Fruit fly (Drosophila melanogaster) whole organism, embryonic: ENCODE measurements around the gene dpp.

ENCODE experiments used
- Asciz ChIP-seq: fragments of 200-800 bp; sonication (Bioruptor generic); optimal IDR thresholded peaks from 2 replicates; lab custom pipeline; 2017; ENCODE audit warnings: missing biosample characterization, mild to moderate bottlenecking, missing genetic modification characterization, missing genetic modification reagents
- CG10462 ChIP-seq: fragments of 200-800 bp; sonication (Bioruptor generic); optimal IDR thresholded peaks from 2 replicates; lab custom pipeline; 2016; ENCODE audit warnings: missing biosample characterization, missing genetic modification characterization
- CG11456 ChIP-seq: fragments of 200-800 bp; sonication (Bioruptor generic); IDR thresholded peaks from 3 replicates; pipeline ENCODE4 v1.3.6; 2022; ENCODE audit warnings: missing biosample characterization, missing genetic modification characterization
- CG12071 ChIP-seq: fragments of 200-800 bp; sonication (Bioruptor generic); optimal IDR thresholded peaks from 3 replicates; lab custom pipeline; 2018; ENCODE audit warnings: missing biosample characterization, mild to moderate bottlenecking, missing genetic modification characterization
- CG14441 ChIP-seq: fragments of 200-800 bp; sonication (Bioruptor generic); IDR thresholded peaks from 2 replicates; pipeline ENCODE4 v1.3.6; 2022; ENCODE audit warnings: missing biosample characterization, missing genetic modification characterization
- CG15696 ChIP-seq: fragments of 200-800 bp; sonication (Bioruptor generic); optimal IDR thresholded peaks from 2 replicates; lab custom pipeline; 2019; ENCODE audit warnings: missing biosample characterization, mild to moderate bottlenecking, missing genetic modification characterization, moderate library complexity
- CG1832 ChIP-seq: fragments of 200-800 bp; sonication (Bioruptor generic); optimal IDR thresholded peaks from 2 replicates; lab custom pipeline; 2017; ENCODE audit warnings: missing biosample characterization, mild to moderate bottlenecking, missing genetic modification characterization, inconsistent platforms
- CG18599 ChIP-seq: fragments of 200-800 bp; sonication (Bioruptor generic); optimal IDR thresholded peaks from 3 replicates; lab custom pipeline; 2017; ENCODE audit warnings: missing biosample characterization, missing genetic modification characterization, mild to moderate bottlenecking, moderate library complexity, missing genetic modification reagents
- CG2116 ChIP-seq: fragments of 200-800 bp; sonication (Bioruptor generic); optimal IDR thresholded peaks from 3 replicates; lab custom pipeline; 2018; ENCODE audit warnings: missing biosample characterization, mild to moderate bottlenecking, missing genetic modification characterization
- CG31388 ChIP-seq: fragments of 200-800 bp; sonication (Bioruptor generic); optimal IDR thresholded peaks from 2 replicates; lab custom pipeline; 2016; ENCODE audit warnings: missing biosample characterization, missing genetic modification characterization
- CG31441 ChIP-seq: fragments of 200-800 bp; sonication (Bioruptor generic); IDR thresholded peaks from 2 replicates; pipeline ENCODE4 v1.3.6; 2022; ENCODE audit warnings: missing biosample characterization, missing genetic modification characterization
- CG3163 ChIP-seq: fragments of 200-800 bp; sonication (Bioruptor generic); optimal IDR thresholded peaks from 3 replicates; lab custom pipeline; 2016; ENCODE audit warnings: missing biosample characterization, missing genetic modification characterization
- CG32772 ChIP-seq: fragments of 200-800 bp; sonication (Bioruptor generic); IDR thresholded peaks from 2 replicates; pipeline ENCODE4 v1.3.6; 2022; ENCODE audit warnings: missing biosample characterization, missing genetic modification characterization
- CG33213 ChIP-seq: fragments of 200-800 bp; sonication (Bioruptor generic); optimal IDR thresholded peaks from 3 replicates; lab custom pipeline; 2016; ENCODE audit warnings: missing biosample characterization, missing genetic modification characterization
- CG3407 ChIP-seq: fragments of 200-800 bp; sonication (Bioruptor generic); optimal IDR thresholded peaks from 2 replicates; lab custom pipeline; 2018; ENCODE audit warnings: missing biosample characterization, mild to moderate bottlenecking, missing genetic modification characterization
- CG34376 ChIP-seq: fragments of 200-800 bp; sonication (Bioruptor generic); optimal IDR thresholded peaks from 2 replicates; lab custom pipeline; 2018; ENCODE audit warnings: missing biosample characterization, mild to moderate bottlenecking, missing genetic modification characterization
- CG4404 ChIP-seq: fragments of 200-800 bp; sonication (Bioruptor generic); IDR thresholded peaks from 2 replicates; pipeline ENCODE4 v1.3.6; 2022; ENCODE audit warnings: missing biosample characterization, missing genetic modification characterization
- CG4707 ChIP-seq: fragments of 200-800 bp; sonication (Bioruptor generic); optimal IDR thresholded peaks from 2 replicates; lab custom pipeline; 2018; ENCODE audit warnings: missing biosample characterization, mild to moderate bottlenecking, missing genetic modification characterization, moderate library complexity
- CG5245 ChIP-seq: fragments of 200-800 bp; sonication (Bioruptor generic); optimal IDR thresholded peaks from 3 replicates; lab custom pipeline; 2016; ENCODE audit warnings: missing biosample characterization, missing genetic modification characterization
- CG5953 ChIP-seq: fragments of 200-800 bp; sonication (Bioruptor generic); IDR thresholded peaks from 2 replicates; pipeline ENCODE4 v1.3.6; 2022; ENCODE audit warnings: missing biosample characterization, missing genetic modification characterization
- CG7357 ChIP-seq: fragments of 200-800 bp; sonication (Bioruptor generic); IDR thresholded peaks from 3 replicates; pipeline ENCODE4 v1.3.6; 2022; ENCODE audit warnings: missing biosample characterization, missing genetic modification characterization
- CG7786 ChIP-seq: fragments of 200-800 bp; sonication (Bioruptor generic); optimal IDR thresholded peaks from 2 replicates; lab custom pipeline; 2016; ENCODE audit warnings: missing biosample characterization, missing genetic modification characterization
- CG7987 ChIP-seq: fragments of 200-800 bp; sonication (Bioruptor generic); optimal IDR thresholded peaks from 2 replicates; lab custom pipeline; 2018; ENCODE audit warnings: missing biosample characterization, mild to moderate bottlenecking, missing genetic modification characterization, moderate library complexity
- CG8388 ChIP-seq: fragments of 200-800 bp; sonication (Bioruptor generic); optimal IDR thresholded peaks from 2 replicates; lab custom pipeline; 2019; ENCODE audit warnings: missing biosample characterization, mild to moderate bottlenecking, missing genetic modification characterization, moderate library complexity
- Camta ChIP-seq: fragments of 200-800 bp; sonication (Bioruptor generic); optimal IDR thresholded peaks from 2 replicates; lab custom pipeline; 2016; ENCODE audit warnings: missing biosample characterization, missing genetic modification characterization
- CoRest ChIP-seq: fragments of 200-800 bp; sonication (Bioruptor generic); optimal IDR thresholded peaks from 3 replicates; lab custom pipeline; 2018; ENCODE audit warnings: missing biosample characterization, mild to moderate bottlenecking, missing genetic modification characterization, moderate library complexity
- Dad ChIP-seq: fragments of 200-800 bp; sonication (Bioruptor generic); optimal IDR thresholded peaks from 3 replicates; lab custom pipeline; 2016; ENCODE audit warnings: missing biosample characterization, missing genetic modification characterization
- GATAe ChIP-seq: fragments of 200-800 bp; sonication (Bioruptor generic); conservative IDR thresholded peaks from 2 replicates; pipeline ENCODE4 v1.3.6; 2022; ENCODE audit warnings: missing biosample characterization, missing genetic modification characterization
- HLH4C ChIP-seq: fragments of 200-800 bp; sonication (Bioruptor generic); IDR thresholded peaks from 3 replicates; pipeline ENCODE4 v1.3.6; 2022; ENCODE audit warnings: missing biosample characterization, missing genetic modification characterization; ENCODE audit not compliant: partially characterized antibody
- HLH54F ChIP-seq: fragments of 200-800 bp; sonication (Bioruptor generic); optimal IDR thresholded peaks from 3 replicates; lab custom pipeline; 2016; ENCODE audit warnings: missing biosample characterization, missing genetic modification characterization
- Hmx ChIP-seq: fragments of 200-800 bp; sonication (Bioruptor generic); optimal IDR thresholded peaks from 2 replicates; lab custom pipeline; 2016; ENCODE audit warnings: missing biosample characterization, missing genetic modification characterization
- MBD-R2 ChIP-seq: fragments of 200-800 bp; sonication (Bioruptor generic); IDR thresholded peaks from 2 replicates; pipeline ENCODE4 v1.3.6; 2022; ENCODE audit warnings: missing biosample characterization, missing genetic modification characterization
- Sox100B ChIP-seq: fragments of 200-800 bp; sonication (Bioruptor generic); optimal IDR thresholded peaks from 3 replicates; lab custom pipeline; 2018; ENCODE audit warnings: missing biosample characterization, mild to moderate bottlenecking, missing genetic modification characterization
- ab ChIP-seq: fragments of 200-800 bp; sonication (Bioruptor generic); optimal IDR thresholded peaks from 2 replicates; lab custom pipeline; 2016; ENCODE audit warnings: missing biosample characterization, missing genetic modification characterization
- ato ChIP-seq: fragments of 200-800 bp; sonication (Bioruptor generic); IDR thresholded peaks from 2 replicates; pipeline ENCODE4 v1.3.6; 2022; ENCODE audit warnings: missing biosample characterization, missing genetic modification characterization; ENCODE audit not compliant: partially characterized antibody
- bbx ChIP-seq: fragments of 200-800 bp; sonication (Bioruptor generic); IDR thresholded peaks from 2 replicates; pipeline ENCODE4 v1.3.6; 2022; ENCODE audit warnings: missing biosample characterization, missing genetic modification characterization; ENCODE audit not compliant: partially characterized antibody
- caup ChIP-seq: fragments of 200-800 bp; sonication (Bioruptor generic); optimal IDR thresholded peaks from 3 replicates; lab custom pipeline; 2017; ENCODE audit warnings: missing biosample characterization, mild to moderate bottlenecking, missing genetic modification characterization, moderate library complexity; ENCODE audit not compliant: severe bottlenecking
- emc ChIP-seq: fragments of 200-800 bp; sonication (Bioruptor generic); optimal IDR thresholded peaks from 2 replicates; lab custom pipeline; 2016; ENCODE audit warnings: missing biosample characterization, missing genetic modification characterization
- exex ChIP-seq: fragments of 200-800 bp; sonication (Bioruptor generic); optimal IDR thresholded peaks from 4 replicates; lab custom pipeline; 2018; ENCODE audit warnings: missing biosample characterization, mild to moderate bottlenecking, missing genetic modification characterization, moderate library complexity
- fru ChIP-seq: fragments of >200 bp; optimal IDR thresholded peaks from 2 replicates; lab custom pipeline; 2017
- gcm ChIP-seq: fragments of 200-800 bp; sonication (Bioruptor generic); optimal IDR thresholded peaks from 2 replicates; lab custom pipeline; 2019; ENCODE audit warnings: missing biosample characterization, mild to moderate bottlenecking, missing genetic modification characterization, moderate library complexity
- gem ChIP-seq: fragments of 200-800 bp; sonication (Bioruptor generic); optimal IDR thresholded peaks from 2 replicates; lab custom pipeline; 2019; ENCODE audit warnings: missing biosample characterization, mild to moderate bottlenecking, missing genetic modification characterization, moderate library complexity
- h ChIP-seq: fragments of >200 bp; optimal IDR thresholded peaks from 2 replicates; lab custom pipeline; 2017
- hkb ChIP-seq, 2 experiments: fragments of 200-800 bp in 1 of 2; fragments of >200 bp in 1 of 2; sonication (Bioruptor generic) in 1 of 2; IDR thresholded peaks in 1 of 2; optimal IDR thresholded peaks in 1 of 2; 2 replicates each; pipeline versions ENCODE4 v1.3.6 to Lab custom; 2017 to 2022; ENCODE audit warnings: missing biosample characterization in 1 of 2, missing genetic modification characterization in 1 of 2
- lola ChIP-seq, 3 experiments: fragments of >200 bp in 2 of 3; fragments of 200-800 bp in 1 of 3; sonication (Bioruptor generic) in 1 of 3; optimal IDR thresholded peaks; 2 replicates each; lab custom pipeline; 2017 to 2019; ENCODE audit warnings: missing biosample characterization in 3 of 3, missing genetic modification characterization in 3 of 3, mild to moderate bottlenecking in 1 of 3, moderate library complexity in 1 of 3
- phol ChIP-seq: fragments of 200-800 bp; sonication (Bioruptor generic); optimal IDR thresholded peaks from 3 replicates; lab custom pipeline; 2018; ENCODE audit warnings: missing biosample characterization, mild to moderate bottlenecking, missing genetic modification characterization, moderate library complexity
- pros ChIP-seq: fragments of 200-800 bp; sonication (Bioruptor generic); optimal IDR thresholded peaks from 3 replicates; lab custom pipeline; 2019; ENCODE audit warnings: missing biosample characterization, mild to moderate bottlenecking, missing genetic modification characterization, moderate library complexity
- rib ChIP-seq: fragments of 200-800 bp; sonication (Bioruptor generic); IDR thresholded peaks from 2 replicates; pipeline ENCODE4 v1.3.6; 2022; ENCODE audit warnings: missing biosample characterization, missing genetic modification characterization
- sisA ChIP-seq: fragments of 200-800 bp; sonication (Bioruptor generic); IDR thresholded peaks from 2 replicates; pipeline ENCODE4 v1.3.6; 2022; ENCODE audit warnings: missing biosample characterization, missing genetic modification characterization
- sob ChIP-seq: fragments of 200-800 bp; sonication (Bioruptor generic); IDR thresholded peaks from 2 replicates; pipeline ENCODE4 v1.3.6; 2022; ENCODE audit warnings: missing biosample characterization, missing genetic modification characterization
- tap ChIP-seq: fragments of 200-800 bp; optimal IDR thresholded peaks from 3 replicates; lab custom pipeline; 2019; ENCODE audit warnings: missing biosample characterization, mild to moderate bottlenecking, missing genetic modification characterization, moderate library complexity
- wor ChIP-seq: fragments of 200-800 bp; sonication (Bioruptor generic); IDR thresholded peaks from 2 replicates; pipeline ENCODE4 v1.3.6; 2022; ENCODE audit warnings: missing biosample characterization, missing genetic modification characterization

dpp gene

dm6 chr2L:2382971-2383370 lies 45.2 kb upstream of the dpp start, which contains the start of gene PIG-Wa (continued):
- TF ChIP-seq wor (GFP tag; lab: Robert Waterston, UW) (no peak), CG1832 (GFP tag; lab: Kevin White, UChicago) (no peak), HLH4C (GFP tag; lab: Robert Waterston, UW) (no peak), CG8388 (GFP tag; lab: Kevin White, UChicago) (no peak), Sox100B (GFP tag; lab: Kevin White, UChicago) (no peak), CG4707 (GFP tag; lab: Kevin White, UChicago) (no peak), CG2116 (GFP tag; lab: Kevin White, UChicago) (peak; percentile 31), CG33213 (GFP tag; lab: Kevin White, UChicago) (peak; percentile 59), CG7357 (GFP tag; lab: Robert Waterston, UW) (no peak), pros (no peak), MBD-R2 (GFP tag; lab: Robert Waterston, UW) (peak; percentile 96), gcm (GFP tag; lab: Kevin White, UChicago) (no peak), tap (tag; lab: Kevin White, UChicago) (no peak), GATAe (no peak), CoRest (tag; lab: Kevin White, UChicago) (peak; percentile 13), h (lab: Kevin White, UChicago) (no peak), phol (tag; lab: Kevin White, UChicago) (no peak), CG34376 (GFP tag; lab: Kevin White, UChicago) (no peak), CG10462 (GFP tag; lab: Kevin White, UChicago) (no peak), CG31441 (GFP tag; lab: Robert Waterston, UW) (no peak), CG11456 (no peak), gem (tag; lab: Kevin White, UChicago) (no peak), CG5245 (GFP tag; lab: Kevin White, UChicago) (no peak), CG32772 (GFP tag; lab: Robert Waterston, UW) (no peak), fru (lab: Kevin White, UChicago) (no peak), caup (no peak), sisA (GFP tag; lab: Robert Waterston, UW) (no peak), Asciz (GFP tag; lab: Kevin White, UChicago) (no peak), ato (GFP tag; lab: Robert Waterston, UW) (no peak), HLH54F (GFP tag; lab: Kevin White, UChicago) (no peak), CG3407 (GFP tag; lab: Kevin White, UChicago) (no peak), sob (GFP tag; lab: Robert Waterston, UW) (no peak; the same call in 1 of the 2 replicates), lola (GFP tag; optimal IDR thresholded peaks at IDR 0.05; lab: Kevin White, UChicago) (no peak), Dad (no peak), hkb (optimal IDR thresholded peaks at IDR 0.05; lab: Kevin White, UChicago) (no peak), hkb (GFP tag; IDR thresholded peaks at IDR 0.05; lab: Robert Waterston, UW) (no peak), emc (GFP tag; lab: Kevin White, UChicago) (no peak), rib (GFP tag; lab: Robert Waterston, UW) (no peak), CG31388 (GFP tag; lab: Kevin White, UChicago) (no peak), Camta (no peak), CG12071 (GFP tag; lab: Kevin White, UChicago) (no peak), CG7786 (no peak), CG5953 (GFP tag; lab: Robert Waterston, UW) (no peak), exex (tag; lab: Kevin White, UChicago) (no peak), bbx (GFP tag; lab: Robert Waterston, UW) (peak; percentile 38; the same call in 1 of the 2 replicates), CG3163 (GFP tag; lab: Kevin White, UChicago) (no peak), CG15696 (tag; lab: Kevin White, UChicago) (no peak), CG7987 (GFP tag; lab: Kevin White, UChicago) (no peak), Hmx (GFP tag; lab: Kevin White, UChicago) (no peak), CG14441 (GFP tag; lab: Robert Waterston, UW) (no peak), CG4404 (GFP tag; lab: Robert Waterston, UW) (no peak), ab (GFP tag; lab: Kevin White, UChicago) (no peak), CG18599 (GFP tag; lab: Kevin White, UChicago) (no peak)
